Worm (Caenorhabditis elegans): ENCODE results near the gene sul-1.

DNA sequence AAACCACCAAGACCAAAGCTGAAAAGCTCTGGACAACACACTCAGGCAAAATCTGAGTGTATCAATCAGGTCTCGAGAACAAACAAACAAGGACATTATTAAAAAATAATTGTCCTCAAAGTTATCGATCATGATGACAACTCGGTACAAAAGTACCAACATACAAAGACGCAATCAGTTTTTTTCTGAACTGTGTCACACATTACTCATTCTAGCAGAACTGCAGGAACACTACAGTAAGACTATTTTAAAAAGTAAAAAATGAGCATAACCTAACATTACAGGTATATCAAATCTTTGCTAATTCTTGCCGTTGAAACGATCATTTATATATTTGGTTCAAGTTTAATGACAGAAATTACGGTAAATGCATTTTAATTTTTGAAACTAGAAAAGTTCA, 25.5 kb upstream of the sul-1 start, which contains the start of gene K09C4.2:
- TF ChIP-seq unc-62 (GFP tag; optimal IDR thresholded peaks at IDR 0.05) (no peak), elt-3 (tag; optimal IDR thresholded peaks at IDR 0.05) (no peak), nhr-12 (tag; optimal IDR thresholded peaks at IDR 0.05) (no peak)
